Fruit fly (Drosophila melanogaster) whole organism, embryonic: Measurements from ENCODE around the gene CG45676.

Experiments
- Adf1 ChIP-seq: fragments of 200-800 bp; sonication (Bioruptor generic); IDR thresholded peaks from 2 replicates; pipeline ENCODE4 v1.3.6; 2022; ENCODE audit warnings: missing biosample characterization, missing genetic modification characterization
- CG11456 ChIP-seq: fragments of 200-800 bp; sonication (Bioruptor generic); IDR thresholded peaks from 3 replicates; pipeline ENCODE4 v1.3.6; 2022; ENCODE audit warnings: missing biosample characterization, missing genetic modification characterization
- CG14667 ChIP-seq: fragments of 200-800 bp; sonication (Bioruptor generic); IDR thresholded peaks from 2 replicates; pipeline ENCODE4 v1.3.6; 2022; ENCODE audit warnings: missing biosample characterization, missing genetic modification characterization
- CG15514 ChIP-seq: fragments of 200-800 bp; sonication (Bioruptor generic); optimal IDR thresholded peaks from 3 replicates; lab custom pipeline; 2017; ENCODE audit warnings: missing biosample characterization, missing genetic modification characterization, mild to moderate bottlenecking, moderate library complexity, missing genetic modification reagents
- CG1603 ChIP-seq: fragments of 200-800 bp; sonication (Bioruptor generic); optimal IDR thresholded peaks from 2 replicates; lab custom pipeline; 2019; ENCODE audit warnings: missing biosample characterization, mild to moderate bottlenecking, missing genetic modification characterization, moderate library complexity
- CG1647 ChIP-seq: fragments of 200-800 bp; sonication (Bioruptor generic); optimal IDR thresholded peaks from 3 replicates; lab custom pipeline; 2016; ENCODE audit warnings: missing biosample characterization, missing genetic modification characterization
- CG16813 ChIP-seq: fragments of 200-800 bp; sonication (Bioruptor generic); IDR thresholded peaks from 3 replicates; pipeline ENCODE4 v1.3.6; 2022; ENCODE audit warnings: missing biosample characterization, missing genetic modification characterization; ENCODE audit not compliant: partially characterized antibody
- CG18599 ChIP-seq: fragments of 200-800 bp; sonication (Bioruptor generic); optimal IDR thresholded peaks from 3 replicates; lab custom pipeline; 2017; ENCODE audit warnings: missing biosample characterization, missing genetic modification characterization, mild to moderate bottlenecking, moderate library complexity, missing genetic modification reagents
- CG2712 ChIP-seq: fragments of 200-800 bp; optimal IDR thresholded peaks from 3 replicates; lab custom pipeline; 2019; ENCODE audit warnings: missing biosample characterization, mild to moderate bottlenecking, missing genetic modification characterization, moderate library complexity
- CG2889 ChIP-seq: fragments of 200-800 bp; sonication (Bioruptor generic); IDR thresholded peaks from 3 replicates; pipeline ENCODE4 v1.3.6; 2022; ENCODE audit warnings: missing biosample characterization, missing genetic modification characterization
- CG30431 ChIP-seq: fragments of 200-800 bp; sonication (Bioruptor generic); optimal IDR thresholded peaks from 2 replicates; lab custom pipeline; 2017; ENCODE audit warnings: missing biosample characterization, missing genetic modification characterization
- CG3163 ChIP-seq: fragments of 200-800 bp; sonication (Bioruptor generic); optimal IDR thresholded peaks from 3 replicates; lab custom pipeline; 2016; ENCODE audit warnings: missing biosample characterization, missing genetic modification characterization
- CG34224 ChIP-seq: fragments of 200-800 bp; sonication (Bioruptor generic); IDR thresholded peaks from 3 replicates; pipeline ENCODE4 v1.3.6; 2022; ENCODE audit warnings: missing biosample characterization, missing genetic modification characterization; ENCODE audit not compliant: partially characterized antibody
- CG7745 ChIP-seq: fragments of 200-800 bp; sonication (Bioruptor generic); optimal IDR thresholded peaks from 2 replicates; lab custom pipeline; 2018; ENCODE audit warnings: missing biosample characterization, mild to moderate bottlenecking, missing genetic modification characterization, moderate library complexity
- CG8478 ChIP-seq: fragments of >200 bp; optimal IDR thresholded peaks from 2 replicates; lab custom pipeline; 2018
- CG8765 ChIP-seq: fragments of 200-800 bp; sonication (Bioruptor generic); IDR thresholded peaks from 2 replicates; pipeline ENCODE4 v1.3.6; 2022; ENCODE audit warnings: missing biosample characterization, missing genetic modification characterization
- CTCF ChIP-seq: fragments of 200-800 bp; sonication (Bioruptor generic); optimal IDR thresholded peaks from 2 replicates; lab custom pipeline; 2017; ENCODE audit warnings: missing biosample characterization, mild to moderate bottlenecking, missing genetic modification characterization, moderate library complexity
- CoRest ChIP-seq: fragments of 200-800 bp; sonication (Bioruptor generic); optimal IDR thresholded peaks from 3 replicates; lab custom pipeline; 2018; ENCODE audit warnings: missing biosample characterization, mild to moderate bottlenecking, missing genetic modification characterization, moderate library complexity
- Gsc ChIP-seq: fragments of 200-800 bp; sonication (Bioruptor generic); IDR thresholded peaks from 2 replicates; pipeline ENCODE4 v1.3.6; 2022; ENCODE audit warnings: missing biosample characterization, missing genetic modification characterization
- Gug ChIP-seq: fragments of 200-800 bp; sonication (Bioruptor generic); IDR thresholded peaks from 4 replicates; pipeline ENCODE4 v1.3.6; 2022; ENCODE audit warnings: missing biosample characterization, missing genetic modification characterization
- HLH3B ChIP-seq: fragments of 200-800 bp; sonication (Bioruptor generic); IDR thresholded peaks from 2 replicates; pipeline ENCODE4 v1.3.6; 2022; ENCODE audit warnings: missing biosample characterization, missing genetic modification characterization
- MBD-R2 ChIP-seq: fragments of 200-800 bp; sonication (Bioruptor generic); IDR thresholded peaks from 2 replicates; pipeline ENCODE4 v1.3.6; 2022; ENCODE audit warnings: missing biosample characterization, missing genetic modification characterization
- MESR4 ChIP-seq: fragments of 200-800 bp; sonication (Bioruptor generic); optimal IDR thresholded peaks from 2 replicates; lab custom pipeline; 2018; ENCODE audit warnings: missing biosample characterization, mild to moderate bottlenecking, missing genetic modification characterization, moderate library complexity
- Myb ChIP-seq: fragments of 200-800 bp; sonication (Bioruptor generic); optimal IDR thresholded peaks from 2 replicates; lab custom pipeline; 2016; ENCODE audit warnings: missing biosample characterization, missing genetic modification characterization
- Nf-YC ChIP-seq: fragments of 200-800 bp; optimal IDR thresholded peaks from 3 replicates; lab custom pipeline; 2019; ENCODE audit warnings: missing biosample characterization, mild to moderate bottlenecking, missing genetic modification characterization, moderate library complexity
- Poxn ChIP-seq: fragments of 200-800 bp; sonication (Bioruptor generic); IDR thresholded peaks from 2 replicates; pipeline ENCODE4 v1.3.6; 2022; ENCODE audit warnings: missing biosample characterization, missing genetic modification characterization
- Six4 ChIP-seq: fragments of 200-800 bp; sonication (Bioruptor generic); optimal IDR thresholded peaks from 2 replicates; lab custom pipeline; 2016; ENCODE audit warnings: missing biosample characterization, missing genetic modification characterization
- Sry-δ ChIP-seq: fragments of 200-800 bp; sonication (Bioruptor generic); optimal IDR thresholded peaks from 2 replicates; lab custom pipeline; 2016; ENCODE audit warnings: missing biosample characterization, missing genetic modification characterization
- chif ChIP-seq, 2 experiments: fragments of 200-800 bp; sonication (Bioruptor generic); optimal IDR thresholded peaks; 3 replicates each; lab custom pipeline; 2016; ENCODE audit warnings: missing biosample characterization in 2 of 2, missing genetic modification characterization in 2 of 2
- chm ChIP-seq: fragments of 200-800 bp; sonication (Bioruptor generic); IDR thresholded peaks from 2 replicates; pipeline ENCODE4 v1.3.6; 2022; ENCODE audit warnings: missing biosample characterization, missing genetic modification characterization
- ci ChIP-seq: fragments of 200-800 bp; sonication (Bioruptor generic); IDR thresholded peaks from 3 replicates; pipeline ENCODE4 v1.3.6; 2022; ENCODE audit warnings: missing biosample characterization, missing genetic modification characterization
- croc ChIP-seq: fragments of 200-800 bp; sonication (Bioruptor generic); conservative IDR thresholded peaks from 3 replicates; pipeline ENCODE4 v1.3.6; 2022; ENCODE audit warnings: missing biosample characterization, missing genetic modification characterization
- cwo ChIP-seq: fragments of 200-800 bp; sonication (Bioruptor generic); optimal IDR thresholded peaks from 3 replicates; lab custom pipeline; 2017; ENCODE audit warnings: missing biosample characterization, missing genetic modification characterization, mild to moderate bottlenecking, moderate library complexity, missing genetic modification reagents
- emc ChIP-seq: fragments of 200-800 bp; sonication (Bioruptor generic); optimal IDR thresholded peaks from 2 replicates; lab custom pipeline; 2016; ENCODE audit warnings: missing biosample characterization, missing genetic modification characterization
- gcm ChIP-seq: fragments of 200-800 bp; sonication (Bioruptor generic); optimal IDR thresholded peaks from 2 replicates; lab custom pipeline; 2019; ENCODE audit warnings: missing biosample characterization, mild to moderate bottlenecking, missing genetic modification characterization, moderate library complexity
- gem ChIP-seq: fragments of 200-800 bp; sonication (Bioruptor generic); optimal IDR thresholded peaks from 2 replicates; lab custom pipeline; 2019; ENCODE audit warnings: missing biosample characterization, mild to moderate bottlenecking, missing genetic modification characterization, moderate library complexity
- her ChIP-seq: fragments of 200-800 bp; sonication (Bioruptor generic); optimal IDR thresholded peaks from 2 replicates; lab custom pipeline; 2016; ENCODE audit warnings: missing biosample characterization, missing genetic modification characterization
- kah ChIP-seq: fragments of 200-800 bp; sonication (Bioruptor generic); optimal IDR thresholded peaks from 2 replicates; lab custom pipeline; 2018; ENCODE audit warnings: missing biosample characterization, mild to moderate bottlenecking, missing genetic modification characterization
- knrl ChIP-seq: fragments of 200-800 bp; sonication (Bioruptor generic); IDR thresholded peaks from 3 replicates; pipeline ENCODE4 v1.3.6; 2022; ENCODE audit warnings: missing biosample characterization, missing genetic modification characterization; ENCODE audit not compliant: partially characterized antibody
- lov ChIP-seq, 2 experiments: fragments of 200-800 bp in 1 of 2; fragments of >200 bp in 1 of 2; sonication (Bioruptor generic) in 1 of 2; IDR thresholded peaks in 1 of 2; optimal IDR thresholded peaks in 1 of 2; 2 replicates in 1 of 2; 3 replicates in 1 of 2; pipeline versions ENCODE4 v1.3.6 to Lab custom; 2017 to 2022; ENCODE audit warnings: missing biosample characterization in 1 of 2, missing genetic modification characterization in 1 of 2
- mirr ChIP-seq: fragments of 200-800 bp; sonication (Bioruptor generic); optimal IDR thresholded peaks from 3 replicates; lab custom pipeline; 2018; ENCODE audit warnings: missing biosample characterization, mild to moderate bottlenecking, missing genetic modification characterization
- oc ChIP-seq: fragments of 200-800 bp; sonication (Bioruptor generic); optimal IDR thresholded peaks from 2 replicates; lab custom pipeline; 2018; ENCODE audit warnings: missing biosample characterization, mild to moderate bottlenecking, missing genetic modification characterization, moderate library complexity
- p53 ChIP-seq: fragments of 200-800 bp; sonication (Bioruptor generic); optimal IDR thresholded peaks from 2 replicates; lab custom pipeline; 2016; ENCODE audit warnings: missing biosample characterization, missing genetic modification characterization
- row ChIP-seq: fragments of 200-800 bp; sonication (Bioruptor generic); IDR thresholded peaks from 3 replicates; pipeline ENCODE4 v1.3.6; 2022; ENCODE audit warnings: missing biosample characterization, missing genetic modification characterization
- seq ChIP-seq: fragments of 200-800 bp; sonication (Bioruptor generic); IDR thresholded peaks from 2 replicates; pipeline ENCODE4 v1.3.6; 2022; ENCODE audit warnings: missing biosample characterization, missing genetic modification characterization
- slbo ChIP-seq: fragments of 200-800 bp; sonication (Bioruptor generic); IDR thresholded peaks from 2 replicates; pipeline ENCODE4 v1.3.6; 2022; ENCODE audit warnings: missing biosample characterization, missing genetic modification characterization
- slp2 ChIP-seq: fragments of 200-800 bp; sonication (Bioruptor generic); optimal IDR thresholded peaks from 2 replicates; lab custom pipeline; 2016; ENCODE audit warnings: missing biosample characterization, missing genetic modification characterization
- ssp ChIP-seq: fragments of 200-800 bp; sonication (Bioruptor generic); IDR thresholded peaks from 2 replicates; pipeline ENCODE4 v1.3.6; 2022; ENCODE audit warnings: missing biosample characterization, missing genetic modification characterization
- stwl ChIP-seq: fragments of 200-800 bp; sonication (Bioruptor generic); optimal IDR thresholded peaks from 3 replicates; lab custom pipeline; 2018; ENCODE audit warnings: missing biosample characterization, mild to moderate bottlenecking, missing genetic modification characterization, moderate library complexity
- tap ChIP-seq: fragments of 200-800 bp; optimal IDR thresholded peaks from 3 replicates; lab custom pipeline; 2019; ENCODE audit warnings: missing biosample characterization, mild to moderate bottlenecking, missing genetic modification characterization, moderate library complexity
- tgo ChIP-seq: fragments of 200-800 bp; sonication (Bioruptor generic); IDR thresholded peaks from 3 replicates; pipeline ENCODE4 v1.3.6; 2022; ENCODE audit warnings: missing biosample characterization, missing genetic modification characterization
- trem ChIP-seq: fragments of 200-800 bp; optimal IDR thresholded peaks from 3 replicates; lab custom pipeline; 2019; ENCODE audit warnings: missing biosample characterization, mild to moderate bottlenecking, missing genetic modification characterization, moderate library complexity
- unc-4 ChIP-seq: fragments of 200-800 bp; sonication (Bioruptor generic); IDR thresholded peaks from 2 replicates; pipeline ENCODE4 v1.3.6; 2022; ENCODE audit warnings: missing biosample characterization, missing genetic modification characterization; ENCODE audit not compliant: partially characterized antibody

The CG45676 gene

DNA sequence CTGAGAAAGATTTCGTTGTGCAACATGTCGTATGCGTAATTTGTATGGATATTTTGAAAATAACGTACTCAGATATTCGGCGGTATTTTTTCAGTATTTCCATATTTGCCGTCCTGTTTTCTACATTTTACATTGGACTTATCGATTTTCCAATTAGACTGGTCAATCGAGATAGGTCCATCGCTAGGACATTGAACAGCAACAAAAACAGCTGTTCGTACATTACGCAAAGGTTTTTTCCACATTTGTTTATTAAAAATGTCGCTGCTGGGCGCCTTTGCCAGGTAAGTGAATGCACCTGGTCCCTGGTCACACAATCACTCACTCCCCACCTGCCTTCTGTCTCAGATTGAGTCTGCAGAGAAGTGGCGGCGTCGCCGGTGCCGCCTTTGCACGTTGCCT, 11.0 kb upstream of the CG45676 start, which contains the start of gene mRpL40 (continued):
- no peak for TF ChIP-seq emc (GFP tag; lab: Kevin White, UChicago)
- no peak for TF ChIP-seq oc (tag; lab: Kevin White, UChicago)
- no peak for TF ChIP-seq gem (tag; lab: Kevin White, UChicago)
- TF ChIP-seq Six4 (GFP tag; lab: Kevin White, UChicago) = no peak
- TF ChIP-seq knrl (GFP tag; lab: Robert Waterston, UW) = no peak
- TF ChIP-seq row (GFP tag; lab: Robert Waterston, UW) = no peak
- peak; percentile 69 for TF ChIP-seq CG34224 (GFP tag; lab: Robert Waterston, UW)
- TF ChIP-seq CG1603 (tag; lab: Kevin White, UChicago) = peak; percentile 49
- no peak for TF ChIP-seq Gsc (GFP tag; lab: Robert Waterston, UW)
- TF ChIP-seq CG7745 (tag; lab: Kevin White, UChicago) = no peak
- TF ChIP-seq CG15514 (GFP tag; lab: Kevin White, UChicago) = peak; percentile 21
- TF ChIP-seq lov (optimal IDR thresholded peaks at IDR 0.05; lab: Kevin White, UChicago) = no peak
- TF ChIP-seq lov (GFP tag; IDR thresholded peaks at IDR 0.05; lab: Robert Waterston, UW) = no peak
- TF ChIP-seq Poxn (GFP tag; lab: Robert Waterston, UW) = no peak
- TF ChIP-seq CG8478 (lab: Kevin White, UChicago) = no peak
- TF ChIP-seq CG11456 (GFP tag; lab: Robert Waterston, UW) = no peak
- TF ChIP-seq CG30431 (GFP tag; lab: Kevin White, UChicago) = no peak
- no peak for TF ChIP-seq gcm (GFP tag; lab: Kevin White, UChicago)
- TF ChIP-seq p53 (GFP tag; lab: Kevin White, UChicago) = no peak
- TF ChIP-seq croc (GFP tag; lab: Robert Waterston, UW) = no peak
- TF ChIP-seq Adf1 (GFP tag; lab: Robert Waterston, UW) = no peak
- no peak for TF ChIP-seq ci (GFP tag; lab: Robert Waterston, UW)
- peak; percentile 85 for TF ChIP-seq Myb (GFP tag; lab: Kevin White, UChicago)
- TF ChIP-seq Nf-YC (tag; lab: Kevin White, UChicago) = no peak
- TF ChIP-seq ssp = no peak
- TF ChIP-seq kah = no peak
- TF ChIP-seq mirr (GFP tag; lab: Kevin White, UChicago) = no peak
- TF ChIP-seq CG18599 (GFP tag; lab: Kevin White, UChicago) = no peak
- peak; percentile 81 for TF ChIP-seq stwl (tag; lab: Kevin White, UChicago)
- no peak for TF ChIP-seq tgo
- TF ChIP-seq Gug (GFP tag; lab: Robert Waterston, UW) = no peak
- no peak for TF ChIP-seq cwo
- TF ChIP-seq seq = no peak
- peak; percentile 27 for TF ChIP-seq CTCF (GFP tag; lab: Kevin White, UChicago)
- peak; percentile 49 for TF ChIP-seq unc-4 (GFP tag; lab: Robert Waterston, UW)
- no peak for TF ChIP-seq CG1647 (GFP tag; lab: Kevin White, UChicago)
- no peak for TF ChIP-seq CG2889 (GFP tag; lab: Robert Waterston, UW)
- peak; percentile 43 for TF ChIP-seq trem (tag; lab: Kevin White, UChicago)
- TF ChIP-seq MBD-R2 = peak; percentile 91
- no peak for TF ChIP-seq CG8765 (GFP tag; lab: Robert Waterston, UW)
- peak; percentile 84 for TF ChIP-seq Sry-δ (GFP tag; lab: Kevin White, UChicago)
- peak; percentile 45; the same call in 2 of the 3 replicates for TF ChIP-seq CG16813 (GFP tag; lab: Robert Waterston, UW)
- no peak for TF ChIP-seq her (GFP tag; lab: Kevin White, UChicago)
- TF ChIP-seq chif (GFP tag; optimal IDR thresholded peaks at IDR 0.05; lab: Kevin White, UChicago) = no peak
- TF ChIP-seq slbo = no peak
- TF ChIP-seq CG3163 = no peak
- TF ChIP-seq tap (tag; lab: Kevin White, UChicago) = no peak
- TF ChIP-seq MESR4 (GFP tag; lab: Kevin White, UChicago) = peak; percentile 74
- no peak for TF ChIP-seq slp2 (GFP tag; lab: Kevin White, UChicago)
- no peak for TF ChIP-seq CoRest
- no peak for TF ChIP-seq HLH3B (GFP tag; lab: Robert Waterston, UW)
- no peak for TF ChIP-seq CG14667
- no peak for TF ChIP-seq chm (GFP tag; lab: Robert Waterston, UW)
- peak; percentile 2 for TF ChIP-seq CG2712 (tag; lab: Kevin White, UChicago)
